Worm (Caenorhabditis elegans): ENCODE measurements around the gene mec-15.

DNA sequence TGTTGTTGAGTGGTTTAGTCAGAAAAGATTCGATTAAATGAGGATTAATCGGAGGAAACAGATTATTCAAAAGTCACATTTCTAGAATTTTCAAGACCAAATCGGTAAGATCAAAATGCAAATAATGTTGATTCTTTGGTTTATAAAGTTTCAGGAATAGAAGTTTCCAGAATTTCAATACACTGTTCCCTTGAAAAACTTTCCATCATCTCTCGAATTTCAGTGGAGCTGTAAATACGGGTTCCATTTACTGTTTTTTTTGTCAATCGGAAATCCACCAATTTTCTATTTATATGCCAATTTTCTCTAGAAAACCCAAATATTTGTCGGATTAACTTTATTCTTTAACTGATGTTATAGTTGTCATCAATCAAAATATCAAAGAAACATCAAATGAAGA, 43.6 kb upstream of the mec-15 start:
- TF ChIP-seq F13H6.1 (tag; optimal IDR thresholded peaks at IDR 0.05) = no peak
- TF ChIP-seq pqm-1 (tag; optimal IDR thresholded peaks at IDR 0.05) = no peak
- TF ChIP-seq hlh-8 (tag; optimal IDR thresholded peaks at IDR 0.05) = no peak
- TF ChIP-seq fkh-10 (GFP tag; optimal IDR thresholded peaks at IDR 0.05) = no peak
- no peak for TF ChIP-seq fkh-6 (tag; optimal IDR thresholded peaks at IDR 0.05)
- TF ChIP-seq pha-4 (tag; optimal IDR thresholded peaks at IDR 0.05) = no peak
- no peak for TF ChIP-seq ttx-3 (tag; optimal IDR thresholded peaks at IDR 0.05)
- no peak for TF ChIP-seq ceh-9 (tag; optimal IDR thresholded peaks at IDR 0.05)
- TF ChIP-seq ets-4 (tag; optimal IDR thresholded peaks at IDR 0.05) = no peak

Data from whole organism, late embryonic.